Fruit fly (Drosophila melanogaster) whole organism, embryonic: ENCODE measurements around the gene CG12766.
A peak's percentile ranks its signal among the peaks of the same experiment; 100 is the strongest.

ENCODE experiments used
- CG10209 ChIP-seq: fragments of 200-800 bp; sonication (Bioruptor generic); optimal IDR thresholded peaks from 3 replicates; lab custom pipeline; 2017; ENCODE audit warnings: missing biosample characterization, mild to moderate bottlenecking, missing genetic modification characterization, missing genetic modification reagents
- CG10979 ChIP-seq: fragments of 200-800 bp; sonication (Bioruptor generic); optimal IDR thresholded peaks from 2 replicates; lab custom pipeline; 2018; ENCODE audit warnings: missing biosample characterization, mild to moderate bottlenecking, missing genetic modification characterization, moderate library complexity
- CG11723 ChIP-seq: fragments of 200-800 bp; sonication (Bioruptor generic); optimal IDR thresholded peaks from 2 replicates; lab custom pipeline; 2017; ENCODE audit warnings: missing biosample characterization, mild to moderate bottlenecking, missing genetic modification characterization
- CG12155 ChIP-seq: fragments of 200-800 bp; sonication (Bioruptor generic); optimal IDR thresholded peaks from 3 replicates; lab custom pipeline; 2016; ENCODE audit warnings: missing biosample characterization, missing genetic modification characterization
- CG12391 ChIP-seq: fragments of 200-800 bp; sonication (Bioruptor generic); optimal IDR thresholded peaks from 3 replicates; lab custom pipeline; 2018; ENCODE audit warnings: missing biosample characterization, mild to moderate bottlenecking, missing genetic modification characterization, moderate library complexity
- CG12659 ChIP-seq: fragments of 200-800 bp; sonication (Bioruptor generic); optimal IDR thresholded peaks from 3 replicates; lab custom pipeline; 2017; ENCODE audit warnings: mild to moderate bottlenecking, missing biosample characterization, missing genetic modification reagents, missing genetic modification characterization
- CG13775 ChIP-seq: fragments of 200-800 bp; sonication (Bioruptor generic); optimal IDR thresholded peaks from 3 replicates; lab custom pipeline; 2017; ENCODE audit warnings: missing biosample characterization, mild to moderate bottlenecking, missing genetic modification characterization
- CG1602 ChIP-seq: fragments of 200-800 bp; sonication (Bioruptor generic); optimal IDR thresholded peaks from 3 replicates; lab custom pipeline; 2016; ENCODE audit warnings: missing biosample characterization, missing genetic modification characterization
- CG17829 ChIP-seq: fragments of 200-800 bp; optimal IDR thresholded peaks from 2 replicates; lab custom pipeline; 2019; ENCODE audit warnings: missing biosample characterization, mild to moderate bottlenecking, missing genetic modification characterization, moderate library complexity
- CG2202 ChIP-seq: fragments of 200-800 bp; sonication (Bioruptor generic); optimal IDR thresholded peaks from 2 replicates; lab custom pipeline; 2018; ENCODE audit warnings: missing biosample characterization, mild to moderate bottlenecking, missing genetic modification characterization
- CG30020 ChIP-seq: fragments of 200-800 bp; optimal IDR thresholded peaks from 2 replicates; lab custom pipeline; 2019; ENCODE audit warnings: missing biosample characterization, mild to moderate bottlenecking, missing genetic modification characterization, moderate library complexity
- CG3407 ChIP-seq: fragments of 200-800 bp; sonication (Bioruptor generic); optimal IDR thresholded peaks from 2 replicates; lab custom pipeline; 2018; ENCODE audit warnings: missing biosample characterization, mild to moderate bottlenecking, missing genetic modification characterization
- CG4404 ChIP-seq: fragments of 200-800 bp; sonication (Bioruptor generic); IDR thresholded peaks from 2 replicates; pipeline ENCODE4 v1.3.6; 2022; ENCODE audit warnings: missing biosample characterization, missing genetic modification characterization
- CG4424 ChIP-seq: fragments of 200-800 bp; sonication (Bioruptor generic); optimal IDR thresholded peaks from 3 replicates; lab custom pipeline; 2016; ENCODE audit warnings: missing biosample characterization, missing genetic modification characterization
- CG5245 ChIP-seq: fragments of 200-800 bp; sonication (Bioruptor generic); optimal IDR thresholded peaks from 3 replicates; lab custom pipeline; 2016; ENCODE audit warnings: missing biosample characterization, missing genetic modification characterization
- CG8765 ChIP-seq: fragments of 200-800 bp; sonication (Bioruptor generic); IDR thresholded peaks from 2 replicates; pipeline ENCODE4 v1.3.6; 2022; ENCODE audit warnings: missing biosample characterization, missing genetic modification characterization
- CG9609 ChIP-seq: fragments of 200-800 bp; sonication (Bioruptor generic); optimal IDR thresholded peaks from 3 replicates; lab custom pipeline; 2016; ENCODE audit warnings: missing biosample characterization, missing genetic modification characterization
- CG9727 ChIP-seq: fragments of 200-800 bp; sonication (Bioruptor generic); optimal IDR thresholded peaks from 3 replicates; lab custom pipeline; 2017; ENCODE audit warnings: missing biosample characterization, mild to moderate bottlenecking, missing genetic modification characterization
- CoRest ChIP-seq: fragments of 200-800 bp; sonication (Bioruptor generic); optimal IDR thresholded peaks from 3 replicates; lab custom pipeline; 2018; ENCODE audit warnings: missing biosample characterization, mild to moderate bottlenecking, missing genetic modification characterization, moderate library complexity
- D ChIP-seq, 2 experiments: fragments of 200-800 bp in 1 of 2; fragments of >200 bp in 1 of 2; sonication (Bioruptor generic) in 1 of 2; optimal IDR thresholded peaks; 2 replicates in 1 of 2; 3 replicates in 1 of 2; lab custom pipeline; 2017; ENCODE audit warnings: mild to moderate bottlenecking in 1 of 2, missing biosample characterization in 1 of 2, missing genetic modification characterization in 1 of 2, missing genetic modification reagents in 1 of 2
- D19A ChIP-seq: fragments of 200-800 bp; optimal IDR thresholded peaks from 3 replicates; lab custom pipeline; 2019; ENCODE audit warnings: missing biosample characterization, mild to moderate bottlenecking, missing genetic modification characterization, moderate library complexity
- Doc3 ChIP-seq: fragments of 200-800 bp; sonication (Bioruptor generic); IDR thresholded peaks from 3 replicates; pipeline ENCODE4 v1.3.6; 2022; ENCODE audit warnings: missing biosample characterization, missing genetic modification characterization; ENCODE audit not compliant: partially characterized antibody
- Hand ChIP-seq: fragments of 200-800 bp; sonication (Bioruptor generic); optimal IDR thresholded peaks from 2 replicates; lab custom pipeline; 2017; ENCODE audit warnings: mild to moderate bottlenecking, missing biosample characterization, missing genetic modification reagents, missing genetic modification characterization
- Hr39 ChIP-seq: fragments of >200 bp; optimal IDR thresholded peaks from 2 replicates; lab custom pipeline; 2017
- Mes4 ChIP-seq: fragments of 200-800 bp; sonication (Bioruptor generic); optimal IDR thresholded peaks from 2 replicates; lab custom pipeline; 2016; ENCODE audit warnings: missing biosample characterization, missing genetic modification characterization
- NC2α ChIP-seq: fragments of 200-800 bp; sonication (Bioruptor generic); optimal IDR thresholded peaks from 2 replicates; lab custom pipeline; 2016; ENCODE audit warnings: missing biosample characterization, missing genetic modification characterization
- Oli ChIP-seq: fragments of 200-800 bp; sonication (Bioruptor generic); optimal IDR thresholded peaks from 2 replicates; lab custom pipeline; 2018; ENCODE audit warnings: missing biosample characterization, mild to moderate bottlenecking, missing genetic modification characterization, moderate library complexity
- PHDP ChIP-seq: fragments of 200-800 bp; sonication (Bioruptor generic); optimal IDR thresholded peaks from 3 replicates; lab custom pipeline; 2018; ENCODE audit warnings: missing biosample characterization, mild to moderate bottlenecking, missing genetic modification characterization, moderate library complexity
- Pdp1 ChIP-seq, 2 experiments: fragments of 200-800 bp; sonication (Bioruptor generic); optimal IDR thresholded peaks; 3 replicates each; lab custom pipeline; 2016; ENCODE audit warnings: missing biosample characterization in 2 of 2, missing genetic modification characterization in 2 of 2, mild to moderate bottlenecking in 1 of 2, moderate library complexity in 1 of 2
- ac ChIP-seq: fragments of 200-800 bp; sonication (Bioruptor generic); optimal IDR thresholded peaks from 3 replicates; lab custom pipeline; 2017; ENCODE audit warnings: missing biosample characterization, mild to moderate bottlenecking, missing genetic modification characterization
- ara ChIP-seq: fragments of 200-800 bp; sonication (Bioruptor generic); IDR thresholded peaks from 2 replicates; pipeline ENCODE4 v1.3.6; 2022; ENCODE audit warnings: missing biosample characterization, missing genetic modification characterization
- az2 ChIP-seq: fragments of 200-800 bp; sonication (Bioruptor generic); optimal IDR thresholded peaks from 3 replicates; lab custom pipeline; 2016; ENCODE audit warnings: missing biosample characterization, missing genetic modification characterization
- ci ChIP-seq: fragments of 200-800 bp; sonication (Bioruptor generic); IDR thresholded peaks from 3 replicates; pipeline ENCODE4 v1.3.6; 2022; ENCODE audit warnings: missing biosample characterization, missing genetic modification characterization
- dmrt11E ChIP-seq: fragments of 200-800 bp; sonication (Bioruptor generic); optimal IDR thresholded peaks from 3 replicates; lab custom pipeline; 2018; ENCODE audit warnings: missing biosample characterization, mild to moderate bottlenecking, missing genetic modification characterization, moderate library complexity
- dmrt99B ChIP-seq: fragments of 200-800 bp; sonication (Bioruptor generic); optimal IDR thresholded peaks from 2 replicates; lab custom pipeline; 2018; ENCODE audit warnings: missing biosample characterization, mild to moderate bottlenecking, missing genetic modification characterization, moderate library complexity
- gem ChIP-seq: fragments of 200-800 bp; sonication (Bioruptor generic); optimal IDR thresholded peaks from 2 replicates; lab custom pipeline; 2019; ENCODE audit warnings: missing biosample characterization, mild to moderate bottlenecking, missing genetic modification characterization, moderate library complexity
- mirr ChIP-seq: fragments of 200-800 bp; sonication (Bioruptor generic); optimal IDR thresholded peaks from 3 replicates; lab custom pipeline; 2018; ENCODE audit warnings: missing biosample characterization, mild to moderate bottlenecking, missing genetic modification characterization
- mld ChIP-seq: fragments of 200-800 bp; sonication (Bioruptor generic); IDR thresholded peaks from 3 replicates; pipeline ENCODE4 v1.3.6; 2022; ENCODE audit warnings: missing biosample characterization, missing genetic modification characterization; ENCODE audit not compliant: partially characterized antibody
- pros ChIP-seq: fragments of 200-800 bp; sonication (Bioruptor generic); optimal IDR thresholded peaks from 3 replicates; lab custom pipeline; 2019; ENCODE audit warnings: missing biosample characterization, mild to moderate bottlenecking, missing genetic modification characterization, moderate library complexity
- ro ChIP-seq: fragments of 200-800 bp; sonication (Bioruptor generic); IDR thresholded peaks from 2 replicates; pipeline ENCODE4 v1.3.6; 2022; ENCODE audit warnings: missing biosample characterization, missing genetic modification characterization
- sens ChIP-seq: fragments of 200-800 bp; sonication (Bioruptor generic); peaks from one replicate; lab custom pipeline; 2016; ENCODE audit warnings: missing biosample characterization, missing genetic modification characterization
- seq ChIP-seq: fragments of 200-800 bp; sonication (Bioruptor generic); IDR thresholded peaks from 2 replicates; pipeline ENCODE4 v1.3.6; 2022; ENCODE audit warnings: missing biosample characterization, missing genetic modification characterization
- sim ChIP-seq: fragments of 200-800 bp; sonication (Bioruptor generic); IDR thresholded peaks from 2 replicates; pipeline ENCODE4 v1.3.6; 2022; ENCODE audit warnings: missing biosample characterization, missing genetic modification characterization
- sqz ChIP-seq: fragments of 200-800 bp; sonication (Bioruptor generic); optimal IDR thresholded peaks from 3 replicates; lab custom pipeline; 2018; ENCODE audit warnings: missing biosample characterization, mild to moderate bottlenecking, missing genetic modification characterization
- tap ChIP-seq: fragments of 200-800 bp; optimal IDR thresholded peaks from 3 replicates; lab custom pipeline; 2019; ENCODE audit warnings: missing biosample characterization, mild to moderate bottlenecking, missing genetic modification characterization, moderate library complexity
- tll ChIP-seq, 2 experiments: fragments of 200-800 bp in 1 of 2; fragments of >200 bp in 1 of 2; sonication (Bioruptor generic) in 1 of 2; optimal IDR thresholded peaks; 2 replicates each; lab custom pipeline; 2017 to 2019; ENCODE audit warnings: missing biosample characterization in 2 of 2, missing genetic modification characterization in 2 of 2, mild to moderate bottlenecking in 1 of 2, moderate library complexity in 1 of 2
- trem ChIP-seq: fragments of 200-800 bp; optimal IDR thresholded peaks from 3 replicates; lab custom pipeline; 2019; ENCODE audit warnings: missing biosample characterization, mild to moderate bottlenecking, missing genetic modification characterization, moderate library complexity
- tx ChIP-seq: fragments of 200-800 bp; sonication (Bioruptor generic); optimal IDR thresholded peaks from 2 replicates; lab custom pipeline; 2016; ENCODE audit warnings: missing biosample characterization, missing genetic modification characterization
- yki ChIP-seq: fragments of >200 bp; optimal IDR thresholded peaks from 3 replicates; lab custom pipeline; 2018

The CG12766 gene

dm6 chr3L:3977622-3978355 lies 37.9 kb upstream of the CG12766 start (continued):
- TF ChIP-seq mirr (GFP tag; lab: Kevin White, UChicago) (no peak), CoRest (tag; lab: Kevin White, UChicago) (peak; percentile 8), CG2202 (tag; lab: Kevin White, UChicago) (peak; percentile 38), CG12391 (peak; percentile 64), trem (tag; lab: Kevin White, UChicago) (peak; percentile 58), mld (no peak), CG30020 (tag; lab: Kevin White, UChicago) (no peak), CG13775 (peak; percentile 27), yki (lab: Kevin White, UChicago) (no peak), sqz (peak; percentile 89), dmrt99B (tag; lab: Kevin White, UChicago) (no peak), CG17829 (tag; lab: Kevin White, UChicago) (peak; percentile 62), D19A (peak; percentile 51), CG4404 (GFP tag; lab: Robert Waterston, UW) (peak; percentile 67), tap (tag; lab: Kevin White, UChicago) (no peak), pros (GFP tag; lab: Kevin White, UChicago) (peak; percentile 90), tx (GFP tag; lab: Kevin White, UChicago) (no peak), az2 (GFP tag; lab: Kevin White, UChicago) (peak; percentile 18), tll (GFP tag; optimal IDR thresholded peaks at IDR 0.05; lab: Kevin White, UChicago) (peak in 1 of 2 experiments; percentile 54), CG4424 (GFP tag; lab: Kevin White, UChicago) (peak; percentile 51), Oli (tag; lab: Kevin White, UChicago) (peak; percentile 20), D (optimal IDR thresholded peaks at IDR 0.05; lab: Kevin White, UChicago) (no peak), D (GFP tag; optimal IDR thresholded peaks at IDR 0.05; lab: Kevin White, UChicago) (peak; percentile 14), CG12659 (GFP tag; lab: Kevin White, UChicago) (no peak), CG12155 (GFP tag; lab: Kevin White, UChicago) (no peak), CG10209 (GFP tag; lab: Kevin White, UChicago) (peak; percentile 9), PHDP (no peak), CG9609 (no peak), CG5245 (GFP tag; lab: Kevin White, UChicago) (peak; percentile 5), Mes4 (GFP tag; lab: Kevin White, UChicago) (no peak), CG1602 (peak; percentile 5), Hr39 (lab: Kevin White, UChicago) (no peak), ara (peak; percentile 53; the same call in 1 of the 2 replicates), Doc3 (GFP tag; lab: Robert Waterston, UW) (no peak), CG9727 (GFP tag; lab: Kevin White, UChicago) (peak; percentile 78), sim (GFP tag; lab: Robert Waterston, UW) (no peak), Hand (no peak), sens (GFP tag; lab: Kevin White, UChicago) (peak; percentile 85), CG11723 (no peak), CG3407 (GFP tag; lab: Kevin White, UChicago) (no peak), CG10979 (peak; percentile 76), ci (GFP tag; lab: Robert Waterston, UW) (no peak), seq (GFP tag; lab: Robert Waterston, UW) (no peak), NC2α (GFP tag; lab: Kevin White, UChicago) (no peak), CG8765 (GFP tag; lab: Robert Waterston, UW) (peak; percentile 52; the same call in 1 of the 2 replicates), gem (tag; lab: Kevin White, UChicago) (peak; percentile 61), dmrt11E (tag; lab: Kevin White, UChicago) (peak; percentile 90), ac (GFP tag; lab: Kevin White, UChicago) (peak; percentile 40), ro (GFP tag; lab: Robert Waterston, UW) (no peak), Pdp1 (GFP tag; optimal IDR thresholded peaks at IDR 0.05; lab: Kevin White, UChicago) (no peak)
